Fruit fly (Drosophila melanogaster) whole organism, prepupa: ENCODE results near the gene CG3984.
A peak's percentile ranks its signal among the peaks of the same experiment; 100 is the strongest.

Experiments
- Blimp-1 ChIP-seq: fragments of 200-800 bp; sonication (Bioruptor generic); optimal IDR thresholded peaks from 3 replicates; lab custom pipeline; 2017; ENCODE audit warnings: missing biosample characterization, missing genetic modification characterization, mild to moderate bottlenecking, moderate library complexity, missing genetic modification reagents
- CG10631 ChIP-seq: fragments of 200-800 bp; sonication (Bioruptor generic); optimal IDR thresholded peaks from 2 replicates; lab custom pipeline; 2016; ENCODE audit warnings: missing biosample characterization, missing genetic modification characterization
- CG10669 ChIP-seq: fragments of 200-800 bp; sonication (Bioruptor generic); optimal IDR thresholded peaks from 3 replicates; lab custom pipeline; 2018; ENCODE audit warnings: missing biosample characterization, mild to moderate bottlenecking, missing genetic modification characterization, moderate library complexity
- CG11762 ChIP-seq: fragments of 200-800 bp; sonication (Bioruptor generic); optimal IDR thresholded peaks from 3 replicates; lab custom pipeline; 2016; ENCODE audit warnings: missing biosample characterization, missing genetic modification characterization; ENCODE audit not compliant: insufficient read depth
- CG11902 ChIP-seq: fragments of 200-800 bp; sonication (Bioruptor generic); optimal IDR thresholded peaks from 3 replicates; lab custom pipeline; 2016; ENCODE audit warnings: missing biosample characterization, missing genetic modification characterization
- CG15336 ChIP-seq: fragments of 200-800 bp; sonication (Bioruptor generic); IDR thresholded peaks from 2 replicates; pipeline ENCODE4 v1.3.6; 2022; ENCODE audit warnings: missing biosample characterization, missing genetic modification characterization
- CG1621 ChIP-seq: fragments of 200-800 bp; sonication (Bioruptor generic); optimal IDR thresholded peaks from 3 replicates; lab custom pipeline; 2018; ENCODE audit warnings: missing biosample characterization, mild to moderate bottlenecking, missing genetic modification characterization
- CG16779 ChIP-seq: fragments of 200-800 bp; sonication (Bioruptor generic); optimal IDR thresholded peaks from 3 replicates; lab custom pipeline; 2017; ENCODE audit warnings: missing biosample characterization, mild to moderate bottlenecking, missing genetic modification characterization
- CG3032 ChIP-seq: fragments of 200-800 bp; optimal IDR thresholded peaks from 2 replicates; lab custom pipeline; 2019; ENCODE audit warnings: missing biosample characterization, mild to moderate bottlenecking, missing genetic modification characterization, moderate library complexity
- CG31627 ChIP-seq: fragments of 200-800 bp; sonication (Bioruptor generic); optimal IDR thresholded peaks from 3 replicates; lab custom pipeline; 2016; ENCODE audit warnings: missing biosample characterization, missing genetic modification characterization
- CG32006 ChIP-seq: fragments of 200-800 bp; sonication (Bioruptor generic); optimal IDR thresholded peaks from 3 replicates; lab custom pipeline; 2017; ENCODE audit warnings: missing biosample characterization, mild to moderate bottlenecking, missing genetic modification characterization
- CG3919 ChIP-seq: fragments of 200-800 bp; sonication (Bioruptor generic); optimal IDR thresholded peaks from 3 replicates; lab custom pipeline; 2016; ENCODE audit warnings: missing biosample characterization, missing genetic modification characterization
- CG4318 ChIP-seq: fragments of 200-800 bp; sonication (Bioruptor generic); optimal IDR thresholded peaks from 3 replicates; lab custom pipeline; 2017; ENCODE audit warnings: missing biosample characterization, mild to moderate bottlenecking, missing genetic modification characterization
- CG6163 ChIP-seq: fragments of 200-800 bp; sonication (Bioruptor generic); IDR thresholded peaks from 3 replicates; pipeline ENCODE4 v1.3.6; 2022; ENCODE audit warnings: missing biosample characterization, missing genetic modification characterization
- CG6276 ChIP-seq: fragments of 200-800 bp; sonication (Bioruptor generic); optimal IDR thresholded peaks from 2 replicates; lab custom pipeline; 2017; ENCODE audit warnings: missing biosample characterization, mild to moderate bottlenecking, missing genetic modification characterization
- CG6792 ChIP-seq: fragments of 200-800 bp; sonication (Bioruptor generic); optimal IDR thresholded peaks from 3 replicates; lab custom pipeline; 2016; ENCODE audit warnings: missing biosample characterization, missing genetic modification characterization
- CG6808 ChIP-seq: fragments of 200-800 bp; sonication (Bioruptor generic); optimal IDR thresholded peaks from 3 replicates; lab custom pipeline; 2017; ENCODE audit warnings: missing biosample characterization, missing genetic modification characterization, mild to moderate bottlenecking, moderate library complexity, missing genetic modification reagents
- CG7368 ChIP-seq: fragments of 200-800 bp; sonication (Bioruptor generic); optimal IDR thresholded peaks from 3 replicates; lab custom pipeline; 2016; ENCODE audit warnings: missing biosample characterization, missing genetic modification characterization
- CG8119 ChIP-seq: fragments of 200-800 bp; sonication (Bioruptor generic); IDR thresholded peaks from 3 replicates; pipeline ENCODE4 v1.3.6; 2022; ENCODE audit warnings: missing biosample characterization, missing genetic modification characterization
- CG8319 ChIP-seq: fragments of 200-800 bp; sonication (Bioruptor generic); optimal IDR thresholded peaks from 3 replicates; lab custom pipeline; 2016; ENCODE audit warnings: missing biosample characterization, missing genetic modification characterization
- CG8632 ChIP-seq: fragments of 200-800 bp; sonication (Bioruptor generic); optimal IDR thresholded peaks from 3 replicates; lab custom pipeline; 2016; ENCODE audit warnings: missing biosample characterization, missing genetic modification characterization
- CG9139 ChIP-seq: fragments of 200-800 bp; sonication (Bioruptor generic); optimal IDR thresholded peaks from 3 replicates; lab custom pipeline; 2017; ENCODE audit warnings: missing biosample characterization, mild to moderate bottlenecking, missing genetic modification characterization
- Eip78C ChIP-seq: fragments of 200-800 bp; sonication (Bioruptor generic); peaks from one replicate; lab custom pipeline; 2016; ENCODE audit warnings: missing biosample characterization, missing genetic modification characterization
- Ets21C ChIP-seq: fragments of 200-800 bp; sonication (Bioruptor generic); optimal IDR thresholded peaks from 3 replicates; lab custom pipeline; 2016; ENCODE audit warnings: missing biosample characterization, missing genetic modification characterization
- Ets96B ChIP-seq: fragments of 200-800 bp; optimal IDR thresholded peaks from 2 replicates; lab custom pipeline; 2019; ENCODE audit warnings: missing biosample characterization, mild to moderate bottlenecking, missing genetic modification characterization, moderate library complexity
- Gug ChIP-seq: fragments of 200-800 bp; sonication (Bioruptor generic); IDR thresholded peaks from 2 replicates; pipeline ENCODE4 v1.3.6; 2022; ENCODE audit warnings: missing biosample characterization, missing genetic modification characterization
- Hr38 ChIP-seq: sonication (Bioruptor generic); optimal IDR thresholded peaks from 2 replicates; lab custom pipeline; 2016; ENCODE audit warnings: missing biosample characterization, missing genetic modification characterization
- Hr39 ChIP-seq: fragments of 200-800 bp; sonication (Bioruptor generic); optimal IDR thresholded peaks from 2 replicates; lab custom pipeline; 2016; ENCODE audit warnings: missing biosample characterization, missing genetic modification characterization
- Hr4 ChIP-seq: fragments of 200-800 bp; sonication (Bioruptor generic); optimal IDR thresholded peaks from 3 replicates; lab custom pipeline; 2016; ENCODE audit warnings: missing biosample characterization, missing genetic modification characterization
- Lpt ChIP-seq: fragments of 200-800 bp; sonication (Bioruptor generic); optimal IDR thresholded peaks from 3 replicates; lab custom pipeline; 2016; ENCODE audit warnings: missing biosample characterization, missing genetic modification characterization
- Met ChIP-seq: fragments of 200-800 bp; sonication (Bioruptor generic); optimal IDR thresholded peaks from 3 replicates; lab custom pipeline; 2016; ENCODE audit warnings: missing biosample characterization, missing genetic modification characterization
- OdsH ChIP-seq: fragments of 200-800 bp; sonication (Bioruptor generic); optimal IDR thresholded peaks from 3 replicates; lab custom pipeline; 2016; ENCODE audit warnings: missing biosample characterization, missing genetic modification characterization
- Smox ChIP-seq: fragments of 200-800 bp; sonication (Bioruptor generic); optimal IDR thresholded peaks from 3 replicates; lab custom pipeline; 2016; ENCODE audit warnings: missing biosample characterization, missing genetic modification characterization
- Sox14 ChIP-seq: fragments of 200-800 bp; sonication (Bioruptor generic); optimal IDR thresholded peaks from 3 replicates; lab custom pipeline; 2016; ENCODE audit warnings: missing biosample characterization, missing genetic modification characterization
- Sox15 ChIP-seq: fragments of 200-800 bp; sonication (Bioruptor generic); optimal IDR thresholded peaks from 3 replicates; lab custom pipeline; 2016; ENCODE audit warnings: missing biosample characterization, missing genetic modification characterization
- achi ChIP-seq: fragments of 200-800 bp; sonication (Bioruptor generic); optimal IDR thresholded peaks from 3 replicates; lab custom pipeline; 2016; ENCODE audit warnings: missing biosample characterization, missing genetic modification characterization
- acj6 ChIP-seq: fragments of 200-800 bp; sonication (Bioruptor generic); optimal IDR thresholded peaks from 3 replicates; lab custom pipeline; 2016; ENCODE audit warnings: missing biosample characterization, missing genetic modification characterization
- cyc ChIP-seq: fragments of 200-800 bp; sonication (Bioruptor generic); optimal IDR thresholded peaks from 3 replicates; lab custom pipeline; 2016; ENCODE audit warnings: missing biosample characterization, missing genetic modification characterization
- dac ChIP-seq: fragments of 200-800 bp; sonication (Bioruptor generic); optimal IDR thresholded peaks from 2 replicates; lab custom pipeline; 2017; ENCODE audit warnings: missing biosample characterization, mild to moderate bottlenecking, missing genetic modification characterization
- eg ChIP-seq: fragments of 200-800 bp; sonication (Bioruptor generic); IDR thresholded peaks from 3 replicates; pipeline ENCODE4 v1.3.6; 2022; ENCODE audit warnings: missing biosample characterization, missing genetic modification characterization
- esn ChIP-seq: fragments of 200-800 bp; sonication (Bioruptor generic); optimal IDR thresholded peaks from 2 replicates; lab custom pipeline; 2016; ENCODE audit warnings: missing biosample characterization, mild to moderate bottlenecking, missing genetic modification characterization, moderate library complexity
- fkh ChIP-seq: fragments of 200-800 bp; sonication (Bioruptor generic); optimal IDR thresholded peaks from 3 replicates; lab custom pipeline; 2017; ENCODE audit warnings: missing biosample characterization, mild to moderate bottlenecking, missing genetic modification characterization, moderate library complexity
- lz ChIP-seq: fragments of 200-800 bp; sonication (Bioruptor generic); optimal IDR thresholded peaks from 3 replicates; lab custom pipeline; 2016; ENCODE audit warnings: missing biosample characterization, missing genetic modification characterization
- net ChIP-seq: fragments of 200-800 bp; sonication (Bioruptor generic); optimal IDR thresholded peaks from 3 replicates; lab custom pipeline; 2016; ENCODE audit warnings: missing biosample characterization, missing genetic modification characterization
- pdm3 ChIP-seq: fragments of 200-800 bp; sonication (Bioruptor generic); optimal IDR thresholded peaks from 3 replicates; lab custom pipeline; 2016; ENCODE audit warnings: missing biosample characterization, missing genetic modification characterization
- salr ChIP-seq, 2 experiments: fragments of 200-800 bp; sonication (Bioruptor generic); optimal IDR thresholded peaks; 3 replicates each; lab custom pipeline; 2016 to 2018; ENCODE audit warnings: missing biosample characterization in 2 of 2, missing genetic modification characterization in 2 of 2, mild to moderate bottlenecking in 1 of 2
- spab ChIP-seq: fragments of 200-800 bp; sonication (Bioruptor generic); optimal IDR thresholded peaks from 2 replicates; lab custom pipeline; 2017; ENCODE audit warnings: missing biosample characterization, mild to moderate bottlenecking, missing genetic modification characterization, missing genetic modification reagents
- ss ChIP-seq, 2 experiments: fragments of 200-800 bp; sonication (Bioruptor generic); optimal IDR thresholded peaks; 2 replicates in 1 of 2; 3 replicates in 1 of 2; lab custom pipeline; 2017 to 2018; ENCODE audit warnings: mild to moderate bottlenecking in 2 of 2, missing biosample characterization in 2 of 2, missing genetic modification characterization in 2 of 2, moderate library complexity in 1 of 2
- svp ChIP-seq: fragments of 200-800 bp; sonication (Bioruptor generic); peaks from one replicate; lab custom pipeline; 2016; ENCODE audit warnings: missing biosample characterization, missing genetic modification characterization

The CG3984 gene

dm6 chr3R:15136846-15137245, at the start of gene CG3984, which contains the start of gene CG6912:
Gene CG3984 (plus strand): TSS chr3R:15137148.
Gene CG6912 (minus strand): TSS chr3R:15137004.
- peak; percentile 94 for TF ChIP-seq svp (GFP tag; lab: Kevin White, UChicago)
- no peak for TF ChIP-seq CG4318

dm6 chr3R:15087606-15088193, 49.2 kb upstream of the CG3984 start:
- no peak for TF ChIP-seq CG4318
- peak in 1 of 2 experiments; percentile 23 for TF ChIP-seq salr (GFP tag; optimal IDR thresholded peaks at IDR 0.05; lab: Kevin White, UChicago)
- TF ChIP-seq net (GFP tag; lab: Kevin White, UChicago) = peak; percentile 42
- TF ChIP-seq Hr4 (GFP tag; lab: Kevin White, UChicago) = peak; percentile 47
- peak; percentile 8 for TF ChIP-seq CG10631 (GFP tag; lab: Kevin White, UChicago)
- TF ChIP-seq CG6163 (GFP tag; lab: Robert Waterston, UW) = peak; percentile 80
- TF ChIP-seq CG7368 (GFP tag; lab: Kevin White, UChicago) = no peak
- peak; percentile 50 for TF ChIP-seq acj6 (GFP tag; lab: Kevin White, UChicago)
- TF ChIP-seq Blimp-1 (GFP tag; lab: Kevin White, UChicago) = no peak
- TF ChIP-seq Smox = peak; percentile 24
- peak; percentile 49 for TF ChIP-seq lz (GFP tag; lab: Kevin White, UChicago)
- TF ChIP-seq spab (GFP tag; lab: Kevin White, UChicago) = no peak
- 0 out of 2 replicates have a peak, but pooled peaks have one; percentile 26 for TF ChIP-seq CG15336 (GFP tag; lab: Robert Waterston, UW)
- TF ChIP-seq CG6792 (GFP tag; lab: Kevin White, UChicago) = peak; percentile 55
- TF ChIP-seq CG11902 (GFP tag; lab: Kevin White, UChicago) = peak; percentile 20
- peak; percentile 44 for TF ChIP-seq CG3919 (GFP tag; lab: Kevin White, UChicago)
- TF ChIP-seq Met = peak; percentile 54
- no peak for TF ChIP-seq CG11762 (GFP tag; lab: Kevin White, UChicago)
- TF ChIP-seq Sox14 (GFP tag; lab: Kevin White, UChicago) = peak; percentile 51
- TF ChIP-seq CG9139 (GFP tag; lab: Kevin White, UChicago) = no peak
- TF ChIP-seq CG10669 = peak; percentile 38
- TF ChIP-seq svp (GFP tag; lab: Kevin White, UChicago) = peak; percentile 89
- TF ChIP-seq esn (GFP tag; lab: Kevin White, UChicago) = peak; percentile 51
- TF ChIP-seq CG32006 (GFP tag; lab: Kevin White, UChicago) = peak; percentile 31
- TF ChIP-seq Eip78C (GFP tag; lab: Kevin White, UChicago) = peak; percentile 72
- peak; percentile 62 for TF ChIP-seq cyc
- TF ChIP-seq CG16779 (tag; lab: Kevin White, UChicago) = no peak
- peak; percentile 64 for TF ChIP-seq OdsH (GFP tag; lab: Kevin White, UChicago)
- no peak for TF ChIP-seq Hr38 (GFP tag; lab: Kevin White, UChicago)
- TF ChIP-seq CG8119 (GFP tag; lab: Robert Waterston, UW) = 0 out of 3 replicates have a peak, but pooled peaks have one; percentile 14
- TF ChIP-seq Ets21C (GFP tag; lab: Kevin White, UChicago) = peak; percentile 35
- peak; percentile 39 for TF ChIP-seq Ets96B (tag; lab: Kevin White, UChicago)
- no peak for TF ChIP-seq Lpt
- no peak for TF ChIP-seq CG1621 (tag; lab: Kevin White, UChicago)
- 0 out of 2 replicates have a peak, but pooled peaks have one; percentile 22 for TF ChIP-seq Gug (GFP tag; lab: Robert Waterston, UW)
- no peak for TF ChIP-seq dac (GFP tag; lab: Kevin White, UChicago)
- peak; percentile 35 for TF ChIP-seq achi (GFP tag; lab: Kevin White, UChicago)
- no peak for TF ChIP-seq CG8319 (GFP tag; lab: Kevin White, UChicago)
- TF ChIP-seq ss (GFP tag; optimal IDR thresholded peaks at IDR 0.05; lab: Kevin White, UChicago) = no peak
- peak; percentile 69 for TF ChIP-seq Hr39 (GFP tag; lab: Kevin White, UChicago)
- peak; percentile 46 for TF ChIP-seq CG8632
- peak; percentile 48 for TF ChIP-seq Sox15 (GFP tag; lab: Kevin White, UChicago)
- no peak for TF ChIP-seq CG6276 (GFP tag; lab: Kevin White, UChicago)
- TF ChIP-seq pdm3 (GFP tag; lab: Kevin White, UChicago) = peak; percentile 56
- peak; percentile 74 for TF ChIP-seq CG31627 (GFP tag; lab: Kevin White, UChicago)
- TF ChIP-seq CG3032 = peak; percentile 27
- TF ChIP-seq fkh = peak; percentile 66
- TF ChIP-seq CG6808 (GFP tag; lab: Kevin White, UChicago) = no peak
- peak; percentile 69 for TF ChIP-seq eg
